Worm (Caenorhabditis elegans): ENCODE results near the gene C08H9.15.

ce11 chrII:9917904-9918303 lies 36.9 kb downstream of the C08H9.15 start, which contains the start of gene C05C10.8:
- no peak for TF ChIP-seq aly-2 (tag; optimal IDR thresholded peaks at IDR 0.05)
- TF ChIP-seq nhr-11 (tag; optimal IDR thresholded peaks at IDR 0.05) = no peak
- no peak for TF ChIP-seq ces-1 (GFP tag; optimal IDR thresholded peaks at IDR 0.05)
- TF ChIP-seq F49E8.2 (tag; optimal IDR thresholded peaks at IDR 0.05; ENCODE audit: borderline replicate concordance) = no peak
- TF ChIP-seq ZK546.5 (tag; optimal IDR thresholded peaks at IDR 0.05) = no peak
- TF ChIP-seq nhr-6 (tag; optimal IDR thresholded peaks at IDR 0.05) = no peak
- no peak for TF ChIP-seq lir-3 (tag; optimal IDR thresholded peaks at IDR 0.05)
- TF ChIP-seq nhr-10 (tag; optimal IDR thresholded peaks at IDR 0.05) = no peak
- no peak for TF ChIP-seq mep-1 (tag; optimal IDR thresholded peaks at IDR 0.05)
- TF ChIP-seq mdl-1 (tag; optimal IDR thresholded peaks at IDR 0.05) = no peak
